Fruit fly (Drosophila melanogaster): ENCODE data around the gene Mur18B.

The Mur18B gene

dm6 chrX:19208014-19208413 is 5.0 kb upstream of the Mur18B start, which contains the start of gene Ulp1 (continued):
- TF ChIP-seq CG3995 (GFP tag; optimal IDR thresholded peaks at IDR 0.05), result peak; percentile 76
- TF ChIP-seq HmgD (GFP tag; optimal IDR thresholded peaks at IDR 0.05), result peak; percentile 57
- no peak for TF ChIP-seq ham (GFP tag; IDR thresholded peaks at IDR 0.05)
- TF ChIP-seq sd (tag; optimal IDR thresholded peaks at IDR 0.05), result peak; percentile 45
- TF ChIP-seq repo (GFP tag; optimal IDR thresholded peaks at IDR 0.05), result no peak
- TF ChIP-seq CG1792 (GFP tag; optimal IDR thresholded peaks at IDR 0.05), result no peak
- TF ChIP-seq tio (GFP tag; optimal IDR thresholded peaks at IDR 0.05), result no peak
- TF ChIP-seq Myb (GFP tag; optimal IDR thresholded peaks at IDR 0.05), result peak; percentile 92
- TF ChIP-seq Meics (GFP tag; optimal IDR thresholded peaks at IDR 0.05), result peak; percentile 9
- no peak for TF ChIP-seq CG11504 (tag; optimal IDR thresholded peaks at IDR 0.05)
- no peak for TF ChIP-seq dysf (GFP tag; IDR thresholded peaks at IDR 0.05)
- TF ChIP-seq Doc3 (GFP tag; IDR thresholded peaks at IDR 0.05; ENCODE audit: partially characterized antibody), result no peak
- TF ChIP-seq ftz-f1 (GFP tag; optimal IDR thresholded peaks at IDR 0.05), result no peak
- no peak for TF ChIP-seq sens-2 (GFP tag; IDR thresholded peaks at IDR 0.05)
- no peak for TF ChIP-seq tup (GFP tag; optimal IDR thresholded peaks at IDR 0.05)
- TF ChIP-seq Oli (tag; optimal IDR thresholded peaks at IDR 0.05), result no peak
- TF ChIP-seq CG6689 (GFP tag; IDR thresholded peaks at IDR 0.05), result no peak
- no peak for TF ChIP-seq fru (optimal IDR thresholded peaks at IDR 0.05)
- TF ChIP-seq CG14667 (GFP tag; IDR thresholded peaks at IDR 0.05), result no peak
- no peak for TF ChIP-seq CG3838 (GFP tag; optimal IDR thresholded peaks at IDR 0.05)
- TF ChIP-seq fd3F (GFP tag; optimal IDR thresholded peaks at IDR 0.05), result no peak
- TF ChIP-seq Gug (GFP tag; IDR thresholded peaks at IDR 0.05), result no peak
- TF ChIP-seq Rfx (GFP tag; IDR thresholded peaks at IDR 0.05), result peak; percentile 34
- TF ChIP-seq CG10209 (GFP tag; optimal IDR thresholded peaks at IDR 0.05), result no peak
- no peak for TF ChIP-seq fd64A (GFP tag; optimal IDR thresholded peaks at IDR 0.05)
- TF ChIP-seq C15 (GFP tag; IDR thresholded peaks at IDR 0.05), result no peak
- TF ChIP-seq Dfd (GFP tag; optimal IDR thresholded peaks at IDR 0.05), result no peak
- TF ChIP-seq insv (GFP tag; optimal IDR thresholded peaks at IDR 0.05), result peak in 1 of 2 experiments; percentile 47
- TF ChIP-seq trh (GFP tag; optimal IDR thresholded peaks at IDR 0.05), result no peak
- TF ChIP-seq lola (GFP tag; optimal IDR thresholded peaks at IDR 0.05), result no peak
- no peak for TF ChIP-seq CG18619 (GFP tag; optimal IDR thresholded peaks at IDR 0.05)
- no peak for TF ChIP-seq sqz (GFP tag; optimal IDR thresholded peaks at IDR 0.05)
- no peak for TF ChIP-seq btn (GFP tag; optimal IDR thresholded peaks at IDR 0.05)
- TF ChIP-seq CG3726 (GFP tag; IDR thresholded peaks at IDR 0.05), result no peak
- TF ChIP-seq CG34224 (GFP tag; IDR thresholded peaks at IDR 0.05; ENCODE audit: partially characterized antibody), result peak; percentile 17; the same call in 1 of the 3 replicates
- no peak for TF ChIP-seq CG30403 (GFP tag; optimal IDR thresholded peaks at IDR 0.05)
- no peak for TF ChIP-seq p53 (GFP tag; optimal IDR thresholded peaks at IDR 0.05)
- no peak for TF ChIP-seq HLHmδ (GFP tag; optimal IDR thresholded peaks at IDR 0.05)
- no peak for TF ChIP-seq CG14441 (GFP tag; IDR thresholded peaks at IDR 0.05)
- TF ChIP-seq scrt (GFP tag; optimal IDR thresholded peaks at IDR 0.05), result no peak
- no peak for TF ChIP-seq Stat92E (GFP tag; optimal IDR thresholded peaks at IDR 0.05)
- TF ChIP-seq CG6683 (GFP tag; optimal IDR thresholded peaks at IDR 0.05), result no peak
- TF ChIP-seq salm (tag; optimal IDR thresholded peaks at IDR 0.05), result no peak
- no peak for TF ChIP-seq Rx (GFP tag; IDR thresholded peaks at IDR 0.05)
- TF ChIP-seq CG17802 (tag; optimal IDR thresholded peaks at IDR 0.05), result no peak
- no peak for TF ChIP-seq Dbx (GFP tag; IDR thresholded peaks at IDR 0.05)
- TF ChIP-seq CG3281 (GFP tag; optimal IDR thresholded peaks at IDR 0.05), result no peak
- TF ChIP-seq Oaz (GFP tag; IDR thresholded peaks at IDR 0.05), result no peak
- peak; percentile 32 for TF ChIP-seq jumu (GFP tag; optimal IDR thresholded peaks at IDR 0.05)
- peak; percentile 4 for TF ChIP-seq CG9876 (GFP tag; optimal IDR thresholded peaks at IDR 0.05)
- TF ChIP-seq Nf-YB (GFP tag; optimal IDR thresholded peaks at IDR 0.05), result no peak
- TF ChIP-seq CG1233 (GFP tag; optimal IDR thresholded peaks at IDR 0.05), result no peak
